Fruit fly (Drosophila melanogaster): Measurements from ENCODE around the gene CG44085.
"Not testable (repeated sequence)": the region's sequence is repeated elsewhere in the genome, so short reads cannot be mapped to it uniquely, and the experiment has no call there.

CG44085 gene

dm6 chr2L:13260740-13261139 is at the start of gene CG44085:
Gene CG44085, plus strand, starts transcription at chr2L:13261008.
- TF ChIP-seq CG8478 (optimal IDR thresholded peaks at IDR 0.05) (no peak), CTCF (optimal IDR thresholded peaks at IDR 0.05) (no peak)

dm6 chr2L:13211764-13212265 is 49.0 kb upstream of the CG44085 start, which contains the start of gene CG15482:
Gene CG15482, minus strand, starts transcription at chr2L:13211814.
- not testable (repeated sequence) for TF ChIP-seq CTCF, CG8478 (optimal IDR thresholded peaks at IDR 0.05)

- TF ChIP-seq CG8478 (optimal IDR thresholded peaks at IDR 0.05) (no peak), CTCF (optimal IDR thresholded peaks at IDR 0.05) (no peak)
Observed at dm6 chr2L:13215010-13215409, 45.8 kb upstream of the CG44085 start, which contains the start of gene kek4. Gene kek4, minus strand, starts transcription at chr2L:13215350.

dm6 chr2L:13219281-13220092 is 41.3 kb upstream of the CG44085 start, which contains the start of the genes CG9426 and mRF1:
Gene CG9426, minus strand, starts transcription at chr2L:13219923.
Gene mRF1, plus strand, starts transcription at chr2L:13219979.
- TF ChIP-seq CG8478 (optimal IDR thresholded peaks at IDR 0.05) (no peak), CTCF (optimal IDR thresholded peaks at IDR 0.05) (no peak)

dm6 chr2L:13222225-13222648 is 38.6 kb upstream of the CG44085 start, which contains the start of the genes Ski6 and CG16812:
Gene Ski6, minus strand, starts transcription at chr2L:13222429.
Gene CG16812, plus strand, starts transcription at chr2L:13222587.
- TF ChIP-seq CTCF (optimal IDR thresholded peaks at IDR 0.05) = no peak
- no peak for TF ChIP-seq CG8478 (optimal IDR thresholded peaks at IDR 0.05)

- no peak for TF ChIP-seq CG8478 (optimal IDR thresholded peaks at IDR 0.05)
- TF ChIP-seq CTCF (optimal IDR thresholded peaks at IDR 0.05) = no peak
Observed at dm6 chr2L:13225225-13225840, 35.5 kb upstream of the CG44085 start, which contains the start of gene CG15480. Gene CG15480, minus strand, starts transcription at chr2L:13225275.

dm6 chr2L:13227242-13227641 is 33.6 kb upstream of the CG44085 start, which contains the start of gene CG16813:
Gene CG16813, plus strand, starts transcription at chr2L:13227529.
- no peak for TF ChIP-seq CTCF (optimal IDR thresholded peaks at IDR 0.05)
- TF ChIP-seq CG8478 (optimal IDR thresholded peaks at IDR 0.05) = no peak

dm6 chr2L:13229388-13229882 is 31.4 kb upstream of the CG44085 start, which contains the start of gene CG16815:
Gene CG16815, plus strand, starts transcription at chr2L:13229832.
- TF ChIP-seq CG8478 (optimal IDR thresholded peaks at IDR 0.05) (no peak), CTCF (optimal IDR thresholded peaks at IDR 0.05) (no peak)

- TF ChIP-seq CG8478 (optimal IDR thresholded peaks at IDR 0.05) = no peak
- TF ChIP-seq CTCF (optimal IDR thresholded peaks at IDR 0.05) = no peak
Observed at dm6 chr2L:13231739-13232138, 29.1 kb upstream of the CG44085 start, which contains the start of gene Prosalpha6T. Gene Prosalpha6T, plus strand, starts transcription at chr2L:13232039.

- TF ChIP-seq CG8478 (optimal IDR thresholded peaks at IDR 0.05) = no peak
- no peak for TF ChIP-seq CTCF (optimal IDR thresholded peaks at IDR 0.05)
Observed at dm6 chr2L:13234610-13235489, 26.0 kb upstream of the CG44085 start, which contains the start of gene Mabi. Gene Mabi, minus strand, starts transcription at chr2L:13234660.

- TF ChIP-seq CG8478 (optimal IDR thresholded peaks at IDR 0.05) (no peak), CTCF (optimal IDR thresholded peaks at IDR 0.05) (no peak)
Observed at dm6 chr2L:13236194-13236593, 24.6 kb upstream of the CG44085 start, which contains the start of gene Jhbp14. Gene Jhbp14, plus strand, starts transcription at chr2L:13236494.

- no peak for TF ChIP-seq CTCF (optimal IDR thresholded peaks at IDR 0.05)
- TF ChIP-seq CG8478 (optimal IDR thresholded peaks at IDR 0.05) = no peak
Observed at dm6 chr2L:13239689-13240088, 21.1 kb upstream of the CG44085 start, which contains the start of gene Jhbp13. Gene Jhbp13, plus strand, starts transcription at chr2L:13239989.

- TF ChIP-seq CTCF (optimal IDR thresholded peaks at IDR 0.05) (no peak), CG8478 (optimal IDR thresholded peaks at IDR 0.05) (no peak)
Observed at dm6 chr2L:13244759-13245308, 16.0 kb upstream of the CG44085 start.
